Fruit fly (Drosophila melanogaster) whole organism, embryonic: ENCODE measurements around the gene CG8112.

Experiments used
- Atf-2 ChIP-seq: fragments of 200-800 bp; sonication (Bioruptor generic); optimal IDR thresholded peaks from 2 replicates; lab custom pipeline; 2016; ENCODE audit warnings: missing biosample characterization, missing genetic modification characterization
- CG10431 ChIP-seq: fragments of 200-800 bp; sonication (Bioruptor generic); optimal IDR thresholded peaks from 3 replicates; lab custom pipeline; 2018; ENCODE audit warnings: missing biosample characterization, mild to moderate bottlenecking, missing genetic modification characterization
- CG10543 ChIP-seq: fragments of 200-800 bp; sonication (Bioruptor generic); optimal IDR thresholded peaks from 3 replicates; lab custom pipeline; 2017; ENCODE audit warnings: missing biosample characterization, mild to moderate bottlenecking, missing genetic modification characterization, moderate library complexity
- CG11696 ChIP-seq: fragments of 200-800 bp; sonication (Bioruptor generic); IDR thresholded peaks from 2 replicates; pipeline ENCODE4 v1.3.6; 2022; ENCODE audit warnings: missing biosample characterization, missing genetic modification characterization
- CG15269 ChIP-seq: fragments of 200-800 bp; sonication (Bioruptor generic); optimal IDR thresholded peaks from 2 replicates; lab custom pipeline; 2018; ENCODE audit warnings: missing biosample characterization, mild to moderate bottlenecking, missing genetic modification characterization, moderate library complexity
- CG16815 ChIP-seq: fragments of 200-800 bp; sonication (Bioruptor generic); optimal IDR thresholded peaks from 3 replicates; lab custom pipeline; 2017; ENCODE audit warnings: missing biosample characterization, mild to moderate bottlenecking, missing genetic modification characterization
- CG17186 ChIP-seq: fragments of 200-800 bp; sonication (Bioruptor generic); optimal IDR thresholded peaks from 3 replicates; lab custom pipeline; 2017; ENCODE audit warnings: missing biosample characterization, missing genetic modification reagents, missing genetic modification characterization
- CG18262 ChIP-seq: fragments of 200-800 bp; optimal IDR thresholded peaks from 3 replicates; lab custom pipeline; 2019; ENCODE audit warnings: missing biosample characterization, mild to moderate bottlenecking, missing genetic modification characterization, moderate library complexity
- CG2875 ChIP-seq: fragments of 200-800 bp; sonication (Bioruptor generic); optimal IDR thresholded peaks from 2 replicates; lab custom pipeline; 2017; ENCODE audit warnings: missing biosample characterization, mild to moderate bottlenecking, missing genetic modification characterization, missing genetic modification reagents
- CG3281 ChIP-seq: fragments of 200-800 bp; sonication (Bioruptor generic); optimal IDR thresholded peaks from 3 replicates; lab custom pipeline; 2017; ENCODE audit warnings: missing biosample characterization, mild to moderate bottlenecking, missing genetic modification characterization
- CG4820 ChIP-seq: fragments of 200-800 bp; sonication (Bioruptor generic); optimal IDR thresholded peaks from 3 replicates; lab custom pipeline; 2016; ENCODE audit warnings: missing biosample characterization, missing genetic modification characterization
- CG5953 ChIP-seq: fragments of 200-800 bp; sonication (Bioruptor generic); IDR thresholded peaks from 2 replicates; pipeline ENCODE4 v1.3.6; 2022; ENCODE audit warnings: missing biosample characterization, missing genetic modification characterization
- CG6813 ChIP-seq: fragments of 200-800 bp; sonication (Bioruptor generic); optimal IDR thresholded peaks from 2 replicates; lab custom pipeline; 2017; ENCODE audit warnings: missing biosample characterization, missing genetic modification characterization, mild to moderate bottlenecking, moderate library complexity, missing genetic modification reagents
- CG8290 ChIP-seq, 3 experiments: fragments of 200-800 bp; sonication (Bioruptor generic); optimal IDR thresholded peaks; 2 replicates each; lab custom pipeline; 2016 to 2019; ENCODE audit warnings: missing biosample characterization in 3 of 3, missing genetic modification characterization in 3 of 3, mild to moderate bottlenecking in 2 of 3, moderate library complexity in 1 of 3
- CG8478 ChIP-seq: fragments of >200 bp; optimal IDR thresholded peaks from 2 replicates; lab custom pipeline; 2018
- CG8765 ChIP-seq: fragments of 200-800 bp; sonication (Bioruptor generic); IDR thresholded peaks from 2 replicates; pipeline ENCODE4 v1.3.6; 2022; ENCODE audit warnings: missing biosample characterization, missing genetic modification characterization
- CkIIα-i1 ChIP-seq: fragments of 200-800 bp; sonication (Bioruptor generic); IDR thresholded peaks from 2 replicates; pipeline ENCODE4 v1.3.6; 2022; ENCODE audit warnings: missing biosample characterization, missing genetic modification characterization
- Dip2 ChIP-seq: fragments of 200-800 bp; sonication (Bioruptor generic); IDR thresholded peaks from 2 replicates; pipeline ENCODE4 v1.3.6; 2022; ENCODE audit warnings: missing biosample characterization, missing genetic modification characterization
- Doc3 ChIP-seq: fragments of 200-800 bp; sonication (Bioruptor generic); IDR thresholded peaks from 3 replicates; pipeline ENCODE4 v1.3.6; 2022; ENCODE audit warnings: missing biosample characterization, missing genetic modification characterization; ENCODE audit not compliant: partially characterized antibody
- HLH54F ChIP-seq: fragments of 200-800 bp; sonication (Bioruptor generic); optimal IDR thresholded peaks from 3 replicates; lab custom pipeline; 2016; ENCODE audit warnings: missing biosample characterization, missing genetic modification characterization
- HLHmδ ChIP-seq: fragments of 200-800 bp; sonication (Bioruptor generic); optimal IDR thresholded peaks from 2 replicates; lab custom pipeline; 2018; ENCODE audit warnings: missing biosample characterization, mild to moderate bottlenecking, missing genetic modification characterization, moderate library complexity
- Hey ChIP-seq: fragments of 200-800 bp; sonication (Bioruptor generic); optimal IDR thresholded peaks from 3 replicates; lab custom pipeline; 2018; ENCODE audit warnings: missing biosample characterization, mild to moderate bottlenecking, missing genetic modification characterization
- HmgD ChIP-seq: fragments of 200-800 bp; sonication (Bioruptor generic); optimal IDR thresholded peaks from 3 replicates; lab custom pipeline; 2016; ENCODE audit warnings: missing biosample characterization, missing genetic modification characterization
- Hr3 ChIP-seq: fragments of 200-800 bp; sonication (Bioruptor generic); optimal IDR thresholded peaks from 3 replicates; lab custom pipeline; 2016; ENCODE audit warnings: missing biosample characterization, missing genetic modification characterization
- Neu2 ChIP-seq: fragments of 200-800 bp; sonication (Bioruptor generic); optimal IDR thresholded peaks from 3 replicates; lab custom pipeline; 2016; ENCODE audit warnings: missing biosample characterization, missing genetic modification characterization, borderline replicate concordance
- Nf-YB ChIP-seq: fragments of 200-800 bp; sonication (Bioruptor generic); optimal IDR thresholded peaks from 3 replicates; lab custom pipeline; 2019; ENCODE audit warnings: missing biosample characterization, mild to moderate bottlenecking, missing genetic modification characterization, moderate library complexity
- PHDP ChIP-seq: fragments of 200-800 bp; sonication (Bioruptor generic); optimal IDR thresholded peaks from 3 replicates; lab custom pipeline; 2018; ENCODE audit warnings: missing biosample characterization, mild to moderate bottlenecking, missing genetic modification characterization, moderate library complexity
- Ptx1 ChIP-seq: fragments of 200-800 bp; sonication (Bioruptor generic); IDR thresholded peaks from 2 replicates; pipeline ENCODE4 v1.3.6; 2022; ENCODE audit warnings: missing biosample characterization, missing genetic modification characterization
- Xrp1 ChIP-seq: fragments of 200-800 bp; sonication (Bioruptor generic); IDR thresholded peaks from 2 replicates; pipeline ENCODE4 v1.3.6; 2022; ENCODE audit warnings: missing biosample characterization, missing genetic modification characterization
- bbx ChIP-seq: fragments of 200-800 bp; sonication (Bioruptor generic); IDR thresholded peaks from 2 replicates; pipeline ENCODE4 v1.3.6; 2022; ENCODE audit warnings: missing biosample characterization, missing genetic modification characterization; ENCODE audit not compliant: partially characterized antibody
- cad ChIP-seq: fragments of >200 bp; optimal IDR thresholded peaks from 2 replicates; lab custom pipeline; 2017; ENCODE audit warnings: missing biosample characterization, missing genetic modification characterization
- en ChIP-seq: fragments of 200-800 bp; sonication (Bioruptor generic); optimal IDR thresholded peaks from 2 replicates; lab custom pipeline; 2016; ENCODE audit warnings: missing biosample characterization, missing genetic modification characterization
- eyg ChIP-seq: fragments of 200-800 bp; sonication (Bioruptor generic); optimal IDR thresholded peaks from 3 replicates; lab custom pipeline; 2016; ENCODE audit warnings: missing biosample characterization, missing genetic modification characterization
- gcm ChIP-seq: fragments of 200-800 bp; sonication (Bioruptor generic); optimal IDR thresholded peaks from 2 replicates; lab custom pipeline; 2019; ENCODE audit warnings: missing biosample characterization, mild to moderate bottlenecking, missing genetic modification characterization, moderate library complexity
- grn ChIP-seq: fragments of 200-800 bp; sonication (Bioruptor generic); optimal IDR thresholded peaks from 3 replicates; lab custom pipeline; 2017; ENCODE audit warnings: missing biosample characterization, missing genetic modification characterization
- gsb ChIP-seq: fragments of 200-800 bp; sonication (Bioruptor generic); IDR thresholded peaks from 2 replicates; pipeline ENCODE4 v1.3.6; 2022; ENCODE audit warnings: missing biosample characterization, missing genetic modification characterization
- hth ChIP-seq: fragments of >200 bp; optimal IDR thresholded peaks from 2 replicates; lab custom pipeline; 2017; ENCODE audit warnings: inconsistent platforms
- lbe ChIP-seq: fragments of 200-800 bp; sonication (Bioruptor generic); optimal IDR thresholded peaks from 2 replicates; lab custom pipeline; 2016; ENCODE audit warnings: missing biosample characterization, mild to moderate bottlenecking, missing genetic modification characterization
- luna ChIP-seq: fragments of 200-800 bp; sonication (Bioruptor generic); optimal IDR thresholded peaks from 2 replicates; lab custom pipeline; 2016; ENCODE audit warnings: missing biosample characterization, missing genetic modification characterization
- nom ChIP-seq: fragments of 200-800 bp; sonication (Bioruptor generic); optimal IDR thresholded peaks from 2 replicates; lab custom pipeline; 2017; ENCODE audit warnings: missing biosample characterization, missing genetic modification characterization, mild to moderate bottlenecking, moderate library complexity, missing genetic modification reagents
- pfk ChIP-seq: fragments of 200-800 bp; sonication (Bioruptor generic); optimal IDR thresholded peaks from 2 replicates; lab custom pipeline; 2018; ENCODE audit warnings: missing biosample characterization, mild to moderate bottlenecking, missing genetic modification characterization, moderate library complexity
- pho ChIP-seq: fragments of 200-800 bp; sonication (Bioruptor generic); optimal IDR thresholded peaks from 2 replicates; lab custom pipeline; 2016; ENCODE audit warnings: missing biosample characterization, missing genetic modification characterization
- psq ChIP-seq: fragments of 200-800 bp; sonication (Bioruptor generic); optimal IDR thresholded peaks from 2 replicates; lab custom pipeline; 2017; ENCODE audit warnings: missing biosample characterization, missing genetic modification characterization
- run ChIP-seq: fragments of 200-800 bp; sonication (Bioruptor generic); optimal IDR thresholded peaks from 3 replicates; lab custom pipeline; 2018; ENCODE audit warnings: missing biosample characterization, mild to moderate bottlenecking, missing genetic modification characterization
- sd ChIP-seq: fragments of 200-800 bp; sonication (Bioruptor generic); optimal IDR thresholded peaks from 3 replicates; lab custom pipeline; 2018; ENCODE audit warnings: missing biosample characterization, mild to moderate bottlenecking, missing genetic modification characterization, moderate library complexity
- sna ChIP-seq: fragments of 200-800 bp; sonication (Bioruptor generic); IDR thresholded peaks from 2 replicates; pipeline ENCODE4 v1.3.6; 2022; ENCODE audit warnings: missing biosample characterization, missing genetic modification characterization; ENCODE audit not compliant: partially characterized antibody
- stwl ChIP-seq: fragments of 200-800 bp; sonication (Bioruptor generic); optimal IDR thresholded peaks from 3 replicates; lab custom pipeline; 2018; ENCODE audit warnings: missing biosample characterization, mild to moderate bottlenecking, missing genetic modification characterization, moderate library complexity
- tap ChIP-seq: fragments of 200-800 bp; optimal IDR thresholded peaks from 3 replicates; lab custom pipeline; 2019; ENCODE audit warnings: missing biosample characterization, mild to moderate bottlenecking, missing genetic modification characterization, moderate library complexity
- trem ChIP-seq: fragments of 200-800 bp; optimal IDR thresholded peaks from 3 replicates; lab custom pipeline; 2019; ENCODE audit warnings: missing biosample characterization, mild to moderate bottlenecking, missing genetic modification characterization, moderate library complexity
- trh ChIP-seq: fragments of 200-800 bp; sonication (Bioruptor generic); optimal IDR thresholded peaks from 2 replicates; lab custom pipeline; 2016; ENCODE audit warnings: missing biosample characterization, missing genetic modification characterization

CG8112 gene

DNA sequence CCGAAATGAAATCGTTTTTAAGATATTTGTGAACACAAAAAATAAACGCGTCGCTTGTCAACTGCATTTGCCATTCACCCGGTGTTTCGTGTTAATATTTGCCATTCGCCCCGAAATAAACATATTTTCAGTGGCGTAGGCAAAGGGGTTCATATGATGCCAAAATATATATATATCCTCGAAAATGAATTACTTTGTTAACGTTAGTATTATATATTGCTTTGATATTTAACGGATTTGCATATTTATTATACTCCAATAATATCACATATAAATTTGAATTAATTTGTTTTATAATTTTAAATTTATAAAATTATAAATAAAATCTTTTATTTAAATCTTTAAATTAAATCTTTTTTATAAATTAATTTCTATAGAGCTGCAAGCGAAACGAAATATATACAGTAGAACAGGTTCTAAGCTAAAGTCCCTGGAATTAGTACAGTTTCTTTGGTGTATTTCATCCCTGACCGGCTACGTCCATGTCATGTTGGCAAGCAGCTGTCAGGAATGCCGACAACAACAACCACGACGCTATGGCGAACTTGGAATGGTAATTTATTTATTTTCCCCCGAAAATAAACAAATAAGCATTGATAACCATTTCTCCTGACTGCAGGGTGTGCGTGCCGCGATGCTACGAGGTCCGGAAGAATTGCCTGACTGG, 19.0 kb downstream of the CG8112 start, which contains the start of the genes M1BP and CG8202 (continued):
- TF ChIP-seq CG17186 (GFP tag; lab: Kevin White, UChicago) (no peak), CG6813 (GFP tag; lab: Kevin White, UChicago) (peak; percentile 81), Atf-2 (GFP tag; lab: Kevin White, UChicago) (no peak), Ptx1 (GFP tag; lab: Robert Waterston, UW) (peak; percentile 85), CG16815 (GFP tag; lab: Kevin White, UChicago) (peak; percentile 86), hth (lab: Kevin White, UChicago) (no peak), gsb (GFP tag; lab: Robert Waterston, UW) (0 out of 2 replicates have a peak, but pooled peaks have one; percentile 37), CG8765 (GFP tag; lab: Robert Waterston, UW) (peak; percentile 53), en (no peak), bbx (no peak), stwl (tag; lab: Kevin White, UChicago) (peak; percentile 27), CG10543 (GFP tag; lab: Kevin White, UChicago) (peak; percentile 96), CG4820 (GFP tag; lab: Kevin White, UChicago) (peak; percentile 86), CkIIα-i1 (GFP tag; lab: Robert Waterston, UW) (0 out of 2 replicates have a peak, but pooled peaks have one; percentile 7), grn (no peak), sna (GFP tag; lab: Robert Waterston, UW) (no peak), trem (tag; lab: Kevin White, UChicago) (peak; percentile 87), CG18262 (peak; percentile 97), CG8478 (lab: Kevin White, UChicago) (no peak), HLHmδ (no peak), Hey (no peak), Xrp1 (GFP tag; lab: Robert Waterston, UW) (peak; percentile 84), CG5953 (no peak), run (peak; percentile 70), tap (tag; lab: Kevin White, UChicago) (no peak), CG10431 (GFP tag; lab: Kevin White, UChicago) (peak; percentile 80), Doc3 (GFP tag; lab: Robert Waterston, UW) (no peak), gcm (GFP tag; lab: Kevin White, UChicago) (peak; percentile 94), eyg (GFP tag; lab: Kevin White, UChicago) (no peak), Nf-YB (GFP tag; lab: Kevin White, UChicago) (peak; percentile 85), pfk (GFP tag; lab: Kevin White, UChicago) (no peak), Neu2 (no peak), CG8290 (GFP tag; optimal IDR thresholded peaks at IDR 0.05; lab: Kevin White, UChicago) (peak; percentile 83), CG8290 (tag; optimal IDR thresholded peaks at IDR 0.05; lab: Kevin White, UChicago) (no peak), trh (GFP tag; lab: Kevin White, UChicago) (peak; percentile 77), CG15269 (peak; percentile 89), nom (peak; percentile 95), CG11696 (GFP tag; lab: Robert Waterston, UW) (0 out of 2 replicates have a peak, but pooled peaks have one; percentile 15), PHDP (tag; lab: Kevin White, UChicago) (peak; percentile 91), pho (GFP tag; lab: Kevin White, UChicago) (peak; percentile 59), psq (peak; percentile 67), Dip2 (GFP tag; lab: Robert Waterston, UW) (no peak), luna (GFP tag; lab: Kevin White, UChicago) (no peak), Hr3 (GFP tag; lab: Kevin White, UChicago) (peak; percentile 94), CG2875 (GFP tag; lab: Kevin White, UChicago) (peak; percentile 76), CG3281 (GFP tag; lab: Kevin White, UChicago) (peak; percentile 93), HLH54F (peak; percentile 69), cad (no peak), HmgD (GFP tag; lab: Kevin White, UChicago) (no peak), lbe (GFP tag; lab: Kevin White, UChicago) (peak; percentile 78), sd (tag; lab: Kevin White, UChicago) (peak; percentile 93)
